Fruit fly (Drosophila melanogaster) Kc167 (cell line): ENCODE measurements around the gene CG43064.

Experiments
- Sin3A ChIP-seq: fragments of >200 bp; optimal IDR thresholded peaks from 2 replicates; lab custom pipeline; 2018; ENCODE audit warnings: missing external identifiers
- h ChIP-seq: fragments of >200 bp; optimal IDR thresholded peaks from 3 replicates; lab custom pipeline; 2018; ENCODE audit warnings: missing external identifiers
- insv ChIP-seq: fragments of >200 bp; optimal IDR thresholded peaks from 3 replicates; lab custom pipeline; 2018; ENCODE audit warnings: missing external identifiers
- psq ChIP-seq: fragments of >200 bp; optimal IDR thresholded peaks from 2 replicates; lab custom pipeline; 2017; ENCODE audit warnings: missing external identifiers
- ttk ChIP-seq: sonication (Bioruptor generic); optimal IDR thresholded peaks from 2 replicates; lab custom pipeline; 2017; ENCODE audit warnings: missing external identifiers

dm6 chr3L:11793233-11793800, 43.2 kb downstream of the CG43064 start, which contains the start of the genes twy and CG10907:
- TF ChIP-seq psq: no peak
- TF ChIP-seq h (lab: Kevin White, UChicago): no peak
- TF ChIP-seq Sin3A (lab: Kevin White, UChicago): no peak
- TF ChIP-seq insv (lab: Kevin White, UChicago): no peak
- TF ChIP-seq ttk (lab: Kevin White, UChicago): no peak
